Worm (Caenorhabditis elegans): ENCODE data around the gene C49C8.8.

The C49C8.8 gene

DNA sequence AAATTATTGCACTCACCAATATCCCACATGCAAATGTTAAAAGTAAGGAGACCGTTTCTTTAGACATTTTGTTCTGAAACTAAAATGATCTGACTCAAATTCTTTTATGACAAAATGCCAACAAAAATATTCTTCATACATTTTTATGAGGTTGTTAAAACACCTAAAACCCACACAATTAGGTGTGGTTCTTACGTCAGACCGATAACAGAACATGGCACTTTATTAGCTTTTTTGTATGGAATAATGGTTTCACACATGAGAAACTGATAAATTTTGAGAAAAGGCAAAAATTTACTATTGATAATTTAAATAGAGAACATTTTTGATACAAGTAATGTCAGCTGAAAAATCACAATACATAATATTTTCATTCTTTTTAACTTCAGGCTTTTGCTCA lies 1.7 kb downstream of the C49C8.8 start, which contains the start of gene C49C8.5:
Gene C49C8.5 (minus strand): TSS at position 73 of the 400 bp plus-strand sequence.
- no peak for TF ChIP-seq mdl-1 (tag; optimal IDR thresholded peaks at IDR 0.05)
- TF ChIP-seq fos-1 (tag; optimal IDR thresholded peaks at IDR 0.05): peak; percentile 42

DNA sequence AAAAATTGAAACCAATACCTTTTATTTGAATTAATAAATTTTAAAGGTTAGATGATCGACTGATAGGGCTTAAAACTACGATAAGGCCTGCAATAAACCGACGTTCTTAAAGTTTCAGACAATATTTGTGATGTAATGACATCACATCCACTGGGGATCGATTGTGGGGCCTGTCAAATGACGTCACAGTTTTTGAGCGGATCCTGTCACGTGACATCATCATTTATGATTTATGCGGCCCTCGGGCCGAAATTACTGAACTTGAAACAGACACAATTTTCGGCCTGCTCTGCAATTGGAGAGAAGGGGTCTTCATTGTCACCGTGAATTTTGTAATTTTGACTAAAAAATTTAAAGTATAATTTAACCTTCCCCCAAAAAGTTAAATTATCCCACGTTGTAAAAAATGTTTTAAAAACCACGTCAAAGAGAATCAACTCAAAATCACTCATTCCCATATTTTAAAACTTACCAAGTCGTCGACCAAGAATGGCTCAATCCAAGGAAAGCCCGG lies 2.2 kb downstream of the C49C8.8 start, which contains the start of gene C49C8.1:
Gene C49C8.1 (plus strand): TSS at position 464 of the 514 bp plus-strand sequence.
- TF ChIP-seq lin-39 (tag; optimal IDR thresholded peaks at IDR 0.05) (no peak), ztf-1 (GFP tag; conservative IDR thresholded peaks at IDR 0.05) (no peak), nhr-129 (tag; optimal IDR thresholded peaks at IDR 0.05) (no peak), zag-1 (tag; optimal IDR thresholded peaks at IDR 0.05) (no peak), nhr-6 (tag; optimal IDR thresholded peaks at IDR 0.05) (no peak), alr-1 (tag; optimal IDR thresholded peaks at IDR 0.05) (no peak), ztf-11 (tag; optimal IDR thresholded peaks at IDR 0.05) (no peak)

- TF ChIP-seq egl-27 (tag; optimal IDR thresholded peaks at IDR 0.05): no peak
- TF ChIP-seq ztf-4 (tag; optimal IDR thresholded peaks at IDR 0.05): no peak
- no peak for TF ChIP-seq C34F6.9 (tag; optimal IDR thresholded peaks at IDR 0.05)
- TF ChIP-seq ama-1 (optimal IDR thresholded peaks at IDR 0.05): no peak
- no peak for TF ChIP-seq zag-1 (tag; optimal IDR thresholded peaks at IDR 0.05)
Observed at ce11 chrIV:8658122-8658521, 6.2 kb downstream of the C49C8.8 start, which contains the start of gene C49C8.6. Gene C49C8.6 (minus strand): TSS chrIV:8658222.

ce11 chrIV:8665778-8666177 lies 13.8 kb downstream of the C49C8.8 start:
- TF ChIP-seq nhr-10 (tag; optimal IDR thresholded peaks at IDR 0.05) (no peak), lin-11 (tag; optimal IDR thresholded peaks at IDR 0.05) (no peak), R02D3.7 (tag; optimal IDR thresholded peaks at IDR 0.05) (peak; percentile 21), unc-55 (GFP tag; optimal IDR thresholded peaks at IDR 0.05) (peak; percentile 15), C34F6.9 (tag; optimal IDR thresholded peaks at IDR 0.05) (peak; percentile 17), blmp-1 (tag; optimal IDR thresholded peaks at IDR 0.05; ENCODE audit: insufficient read depth) (no peak)

DNA sequence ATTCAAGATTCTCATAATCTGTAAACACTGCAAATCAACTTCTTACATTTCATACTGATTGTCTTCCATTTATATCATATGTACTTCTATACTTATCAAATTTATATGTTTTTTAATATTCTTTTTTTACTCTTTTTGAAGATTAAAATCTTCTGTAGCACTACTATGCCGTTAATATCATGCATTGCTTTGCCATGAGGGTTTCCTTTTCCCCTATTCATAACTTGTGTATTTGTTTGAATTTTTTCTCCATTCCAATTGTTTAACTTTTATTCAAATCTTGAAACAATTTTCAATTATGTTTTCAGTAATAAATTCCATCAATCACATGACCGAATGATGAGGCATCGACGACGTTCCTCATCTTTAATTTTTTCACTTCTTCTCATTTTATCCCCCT lies 16.7 kb downstream of the C49C8.8 start, which contains the start of gene cdh-5:
Gene cdh-5 (plus strand): TSS at position 301 of the 400 bp plus-strand sequence.
- no peak for TF ChIP-seq sem-4 (tag; optimal IDR thresholded peaks at IDR 0.05)
- no peak for TF ChIP-seq nhr-6 (tag; optimal IDR thresholded peaks at IDR 0.05)
- no peak for TF ChIP-seq mbf-1 (tag; optimal IDR thresholded peaks at IDR 0.05)
- TF ChIP-seq ZK546.5 (tag; optimal IDR thresholded peaks at IDR 0.05): no peak
- TF ChIP-seq nhr-129 (tag; optimal IDR thresholded peaks at IDR 0.05): no peak
- TF ChIP-seq lin-39 (tag; optimal IDR thresholded peaks at IDR 0.05): no peak
- TF ChIP-seq mab-5 (tag; optimal IDR thresholded peaks at IDR 0.05): no peak
- no peak for TF ChIP-seq aly-2 (tag; optimal IDR thresholded peaks at IDR 0.05)
- TF ChIP-seq nhr-10 (tag; optimal IDR thresholded peaks at IDR 0.05): no peak
- no peak for TF ChIP-seq lin-13 (GFP tag; optimal IDR thresholded peaks at IDR 0.05)
- no peak for TF ChIP-seq fos-1 (tag; optimal IDR thresholded peaks at IDR 0.05)
- no peak for TF ChIP-seq unc-55 (GFP tag; optimal IDR thresholded peaks at IDR 0.05)

- no peak for TF ChIP-seq R02D3.7 (tag; optimal IDR thresholded peaks at IDR 0.05)
- TF ChIP-seq elt-1 (tag; optimal IDR thresholded peaks at IDR 0.05): no peak
- no peak for TF ChIP-seq nhr-23 (tag; optimal IDR thresholded peaks at IDR 0.05)
- no peak for TF ChIP-seq nhr-129 (tag; optimal IDR thresholded peaks at IDR 0.05)
- no peak for TF ChIP-seq mab-5 (tag; optimal IDR thresholded peaks at IDR 0.05)
- TF ChIP-seq nhr-21 (tag; optimal IDR thresholded peaks at IDR 0.05): no peak
- TF ChIP-seq nhr-12 (tag; optimal IDR thresholded peaks at IDR 0.05): no peak
- no peak for TF ChIP-seq crh-2 (tag; optimal IDR thresholded peaks at IDR 0.05)
Observed at ce11 chrIV:8673733-8674375, 21.9 kb downstream of the C49C8.8 start.

- TF ChIP-seq snpc-4 (tag; optimal IDR thresholded peaks at IDR 0.05): no peak
- TF ChIP-seq nhr-129 (tag; optimal IDR thresholded peaks at IDR 0.05): no peak
- no peak for TF ChIP-seq lin-11 (tag; optimal IDR thresholded peaks at IDR 0.05)
- TF ChIP-seq elt-3 (tag; optimal IDR thresholded peaks at IDR 0.05): no peak
- TF ChIP-seq lin-39 (tag; optimal IDR thresholded peaks at IDR 0.05): no peak
- no peak for TF ChIP-seq ztf-1 (GFP tag; conservative IDR thresholded peaks at IDR 0.05)
- TF ChIP-seq unc-62 (GFP tag; optimal IDR thresholded peaks at IDR 0.05): no peak
- TF ChIP-seq dmd-4 (tag; optimal IDR thresholded peaks at IDR 0.05): no peak
- TF ChIP-seq ZK546.5 (tag; optimal IDR thresholded peaks at IDR 0.05): no peak
- TF ChIP-seq nhr-23 (tag; optimal IDR thresholded peaks at IDR 0.05): no peak
- no peak for TF ChIP-seq sma-3 (GFP tag; optimal IDR thresholded peaks at IDR 0.05)
- TF ChIP-seq unc-39 (tag; optimal IDR thresholded peaks at IDR 0.05): no peak
- TF ChIP-seq crh-2 (tag; optimal IDR thresholded peaks at IDR 0.05): no peak
- TF ChIP-seq mab-5 (tag; optimal IDR thresholded peaks at IDR 0.05): no peak
- no peak for TF ChIP-seq mdl-1 (tag; optimal IDR thresholded peaks at IDR 0.05)
- TF ChIP-seq nhr-11 (tag; optimal IDR thresholded peaks at IDR 0.05): no peak
- TF ChIP-seq alr-1 (tag; optimal IDR thresholded peaks at IDR 0.05): no peak
- no peak for TF ChIP-seq lsy-2 (tag; optimal IDR thresholded peaks at IDR 0.05)
- no peak for TF ChIP-seq nhr-10 (tag; optimal IDR thresholded peaks at IDR 0.05)
- no peak for TF ChIP-seq blmp-1 (tag; optimal IDR thresholded peaks at IDR 0.05; ENCODE audit: insufficient read depth)
Observed at ce11 chrIV:8677303-8677702, 25.4 kb downstream of the C49C8.8 start, which contains the start of gene F08B4.8. Gene F08B4.8 (plus strand): TSS chrIV:8677603.
